Fruit fly (Drosophila melanogaster): ENCODE results near the gene Or85e.
A peak's percentile ranks its signal among the peaks of the same experiment; 100 is the strongest.

The Or85e gene

dm6 chr3R:8642376-8642966, 6.8 kb upstream of the Or85e start (continued):
- TF ChIP-seq bowl (GFP tag; IDR thresholded peaks at IDR 0.05) (no peak), CG10543 (GFP tag; optimal IDR thresholded peaks at IDR 0.05) (no peak), nom (GFP tag; optimal IDR thresholded peaks at IDR 0.05) (no peak), Optix (GFP tag; IDR thresholded peaks at IDR 0.05) (no peak), amos (GFP tag; IDR thresholded peaks at IDR 0.05; ENCODE audit: partially characterized antibody) (peak; percentile 73), Oaz (GFP tag; IDR thresholded peaks at IDR 0.05) (no peak), CG9609 (GFP tag; optimal IDR thresholded peaks at IDR 0.05) (no peak), scrt (GFP tag; optimal IDR thresholded peaks at IDR 0.05) (no peak), Vsx1 (GFP tag; optimal IDR thresholded peaks at IDR 0.05) (peak; percentile 17), CG10462 (GFP tag; optimal IDR thresholded peaks at IDR 0.05) (no peak), NFAT (GFP tag; IDR thresholded peaks at IDR 0.05) (no peak), CG32767 (GFP tag; IDR thresholded peaks at IDR 0.05) (no peak), CG14860 (GFP tag; IDR thresholded peaks at IDR 0.05; ENCODE audit: partially characterized antibody) (peak; percentile 56; the same call in 2 of the 3 replicates), MBD-R2 (GFP tag; IDR thresholded peaks at IDR 0.05) (no peak), Jarid2 (GFP tag; optimal IDR thresholded peaks at IDR 0.05) (no peak), pnt (GFP tag; optimal IDR thresholded peaks at IDR 0.05) (no peak), CG10565 (GFP tag; optimal IDR thresholded peaks at IDR 0.05) (no peak), Doc3 (GFP tag; IDR thresholded peaks at IDR 0.05; ENCODE audit: partially characterized antibody) (no peak), CG18476 (GFP tag; optimal IDR thresholded peaks at IDR 0.05) (no peak), Dip2 (GFP tag; IDR thresholded peaks at IDR 0.05) (no peak), dati (GFP tag; IDR thresholded peaks at IDR 0.05) (no peak), CG4854 (GFP tag; optimal IDR thresholded peaks at IDR 0.05) (no peak), Deaf1 (tag; optimal IDR thresholded peaks at IDR 0.05) (no peak), gce (GFP tag; IDR thresholded peaks at IDR 0.05) (no peak), HmgZ (tag; optimal IDR thresholded peaks at IDR 0.05) (no peak), CG11085 (GFP tag; IDR thresholded peaks at IDR 0.05) (no peak), NC2α (GFP tag; optimal IDR thresholded peaks at IDR 0.05) (no peak), Dll (GFP tag; IDR thresholded peaks at IDR 0.05; ENCODE audit: partially characterized antibody) (peak; percentile 52; the same call in 1 of the 4 replicates), cg (GFP tag; optimal IDR thresholded peaks at IDR 0.05) (no peak), pb (GFP tag; optimal IDR thresholded peaks at IDR 0.05) (no peak), pum (GFP tag; optimal IDR thresholded peaks at IDR 0.05) (no peak), CG6254 (GFP tag; optimal IDR thresholded peaks at IDR 0.05) (no peak), pzg (GFP tag; optimal IDR thresholded peaks at IDR 0.05) (no peak), yki (optimal IDR thresholded peaks at IDR 0.05) (no peak), chif (GFP tag; optimal IDR thresholded peaks at IDR 0.05) (no peak), CG9797 (GFP tag; optimal IDR thresholded peaks at IDR 0.05) (no peak), CG10274 (GFP tag; optimal IDR thresholded peaks at IDR 0.05) (no peak), sna (GFP tag; IDR thresholded peaks at IDR 0.05; ENCODE audit: partially characterized antibody) (peak; percentile 38), CG32532 (GFP tag; IDR thresholded peaks at IDR 0.05) (no peak), CG4617 (GFP tag; optimal IDR thresholded peaks at IDR 0.05; ENCODE audit: borderline replicate concordance) (no peak), CG4328 (GFP tag; optimal IDR thresholded peaks at IDR 0.05) (no peak), D19A (tag; optimal IDR thresholded peaks at IDR 0.05) (no peak), CG32772 (GFP tag; IDR thresholded peaks at IDR 0.05) (no peak), CG6765 (GFP tag; optimal IDR thresholded peaks at IDR 0.05) (no peak), Nf-YC (tag; optimal IDR thresholded peaks at IDR 0.05) (no peak), CG9876 (GFP tag; optimal IDR thresholded peaks at IDR 0.05) (no peak), CG31224 (GFP tag; IDR thresholded peaks at IDR 0.05) (no peak), CG7928 (GFP tag; optimal IDR thresholded peaks at IDR 0.05) (no peak), ro (GFP tag; IDR thresholded peaks at IDR 0.05) (no peak), CHES-1-like (GFP tag; optimal IDR thresholded peaks at IDR 0.05) (no peak), CG17612 (GFP tag; IDR thresholded peaks at IDR 0.05) (no peak)

All from whole organism, embryonic.